Worm (Caenorhabditis elegans): ENCODE data around the gene str-52.

- TF ChIP-seq lin-39 (tag; optimal IDR thresholded peaks at IDR 0.05) (no peak), pqm-1 (tag; optimal IDR thresholded peaks at IDR 0.05) (no peak), R02D3.7 (tag; optimal IDR thresholded peaks at IDR 0.05) (no peak), nhr-28 (tag; optimal IDR thresholded peaks at IDR 0.05) (no peak)
These were observed 26.4 kb downstream of the str-52 start, which contains the start of gene F22F7.11 for ce11 chrV:2119529-2119928.

All from whole organism, L3 larva.